Worm (Caenorhabditis elegans) whole organism, late embryonic: ENCODE results near the gene srv-26.

Experiments
- K09A11.1 ChIP-seq: sonication (generic microtip); optimal IDR thresholded peaks from 2 replicates; lab custom pipeline; 2017; ENCODE audit warnings: antibody characterized with exemption, mild to moderate bottlenecking, missing genetic modification characterization, missing compliant biosample characterization; ENCODE audit not compliant: insufficient read depth
- ama-1 ChIP-seq: fragments of 150-350 bp; optimal IDR thresholded peaks from 2 replicates; lab custom pipeline; 2014
- ceh-2 ChIP-seq: sonication (generic microtip); optimal IDR thresholded peaks from 2 replicates; lab custom pipeline; 2016; ENCODE audit warnings: missing genotype, missing genetic modification characterization, missing compliant biosample characterization
- ceh-30 ChIP-seq: fragments of 150-350 bp; optimal IDR thresholded peaks from 2 replicates; lab custom pipeline; 2014; ENCODE audit warnings: missing biosample characterization, missing genetic modification characterization
- elt-4 ChIP-seq: sonication (generic microtip); optimal IDR thresholded peaks from 2 replicates; lab custom pipeline; 2016; ENCODE audit warnings: missing genetic modification characterization, missing compliant biosample characterization
- hlh-13 ChIP-seq: fragments of 200-800 bp; sonication (Bioruptor generic); optimal IDR thresholded peaks from 2 replicates; lab custom pipeline; 2018; ENCODE audit warnings: mild to moderate bottlenecking, missing genetic modification characterization, missing compliant biosample characterization
- lin-11 ChIP-seq: fragments of 200-800 bp; sonication (Bioruptor generic); optimal IDR thresholded peaks from 2 replicates; lab custom pipeline; 2018; ENCODE audit warnings: mild to moderate bottlenecking, missing genetic modification characterization, missing compliant biosample characterization
- pqm-1 ChIP-seq: sonication (generic microtip); optimal IDR thresholded peaks from 2 replicates; lab custom pipeline; 2016; ENCODE audit warnings: missing genetic modification characterization, missing compliant biosample characterization
- unc-55 ChIP-seq: sonication (generic microtip); optimal IDR thresholded peaks from 2 replicates; lab custom pipeline; 2017; ENCODE audit warnings: missing biosample characterization, missing genetic modification reagents, missing genetic modification characterization

DNA sequence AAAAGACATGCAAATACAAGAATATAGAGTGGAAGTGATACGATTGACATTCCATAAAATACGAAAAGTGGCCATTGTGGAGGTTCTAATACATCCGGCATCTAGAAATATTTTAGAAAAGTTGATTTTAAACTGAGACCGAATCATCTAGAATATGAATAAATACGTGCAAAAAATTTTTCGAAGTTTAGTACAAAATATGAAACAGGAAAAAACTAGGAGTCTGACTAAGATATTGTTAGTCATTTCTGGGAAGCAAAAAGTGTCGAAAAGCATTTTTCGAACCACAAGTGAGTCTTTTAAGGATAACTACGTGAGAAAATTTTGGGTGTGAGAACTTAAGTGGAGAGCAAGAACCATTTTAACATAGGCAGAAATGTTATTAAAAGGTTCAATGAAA lies 19.5 kb downstream of the srv-26 start, which contains the start of gene srv-32:
- TF ChIP-seq ceh-30 (tag; lab: Kevin White, UChicago) (no peak), hlh-13 (GFP tag; lab: Kevin White, UChicago) (no peak), ama-1 (lab: Kevin White, UChicago) (no peak), elt-4 (tag; lab: Kevin White, UChicago) (no peak), ceh-2 (tag; lab: Kevin White, UChicago) (no peak), lin-11 (no peak), unc-55 (GFP tag; lab: Kevin White, UChicago) (no peak), K09A11.1 (no peak), pqm-1 (no peak)
